Comparison of ENCODE assay signal across 1 fruit fly cellular context in genomic region chr3L:10851853-10852346, dm6.
TF ChIP-seq lines count a peak whose summit lies in the region.

No protein-coding gene starts in this region.

TF ChIP-seq in whole organism, embryonic, 481 proteins besides CTCF, POLR2A, EP300 and RAD21 (continued from another document):
- TF ChIP-seq CG10267 (tag; optimal IDR thresholded peaks at IDR 0.05; lab: Kevin White, UChicago) (peak; percentile 52), CG18619 (GFP tag; optimal IDR thresholded peaks at IDR 0.05; lab: Kevin White, UChicago) (peak; percentile 55), CG10979 (tag; optimal IDR thresholded peaks at IDR 0.05; lab: Kevin White, UChicago) (peak; percentile 52), CG16815 (GFP tag; optimal IDR thresholded peaks at IDR 0.05; lab: Kevin White, UChicago) (peak; percentile 53), tin (GFP tag; optimal IDR thresholded peaks at IDR 0.05; lab: Kevin White, UChicago) (peak; percentile 24), CG12299 (tag; optimal IDR thresholded peaks at IDR 0.05; lab: Kevin White, UChicago) (no peak), CG18599 (GFP tag; optimal IDR thresholded peaks at IDR 0.05; lab: Kevin White, UChicago) (peak; percentile 19), CG7556 (GFP tag; optimal IDR thresholded peaks at IDR 0.05; lab: Kevin White, UChicago) (peak; percentile 76), bab2 (GFP tag; optimal IDR thresholded peaks at IDR 0.05; lab: Kevin White, UChicago) (no peak), sc (optimal IDR thresholded peaks at IDR 0.05; lab: Kevin White, UChicago) (no peak), sc (GFP tag; optimal IDR thresholded peaks at IDR 0.05; lab: Kevin White, UChicago) (peak; percentile 44), ATbp (GFP tag; optimal IDR thresholded peaks at IDR 0.05; lab: Kevin White, UChicago) (peak; percentile 31), CG2712 (tag; optimal IDR thresholded peaks at IDR 0.05; lab: Kevin White, UChicago) (peak; percentile 66), ewg (GFP tag; optimal IDR thresholded peaks at IDR 0.05; lab: Kevin White, UChicago) (peak; percentile 7), CG17361 (GFP tag; IDR thresholded peaks at IDR 0.05; lab: Robert Waterston, UW) (peak; percentile 84), Dad (GFP tag; optimal IDR thresholded peaks at IDR 0.05; lab: Kevin White, UChicago) (no peak), Oli (tag; optimal IDR thresholded peaks at IDR 0.05; lab: Kevin White, UChicago) (peak; percentile 43), lbe (GFP tag; optimal IDR thresholded peaks at IDR 0.05; lab: Kevin White, UChicago) (no peak), az2 (GFP tag; optimal IDR thresholded peaks at IDR 0.05; lab: Kevin White, UChicago) (peak; percentile 36), Sox100B (GFP tag; optimal IDR thresholded peaks at IDR 0.05; lab: Kevin White, UChicago) (peak; percentile 60), CG12659 (GFP tag; optimal IDR thresholded peaks at IDR 0.05; lab: Kevin White, UChicago) (peak; percentile 18), HHEX (GFP tag; optimal IDR thresholded peaks at IDR 0.05; lab: Kevin White, UChicago) (no peak), usp (GFP tag; optimal IDR thresholded peaks at IDR 0.05; lab: Kevin White, UChicago) (no peak), row (GFP tag; IDR thresholded peaks at IDR 0.05; lab: Robert Waterston, UW) (peak; percentile 5; the same call in 1 of the 3 replicates), ato (GFP tag; IDR thresholded peaks at IDR 0.05; lab: Robert Waterston, UW; ENCODE audit: partially characterized antibody) (no peak), hkb (optimal IDR thresholded peaks at IDR 0.05; lab: Kevin White, UChicago) (no peak), hkb (GFP tag; IDR thresholded peaks at IDR 0.05; lab: Robert Waterston, UW) (no peak)
